Fruit fly (Drosophila melanogaster): ENCODE results near the gene CG15385.

CG15385 gene

DNA sequence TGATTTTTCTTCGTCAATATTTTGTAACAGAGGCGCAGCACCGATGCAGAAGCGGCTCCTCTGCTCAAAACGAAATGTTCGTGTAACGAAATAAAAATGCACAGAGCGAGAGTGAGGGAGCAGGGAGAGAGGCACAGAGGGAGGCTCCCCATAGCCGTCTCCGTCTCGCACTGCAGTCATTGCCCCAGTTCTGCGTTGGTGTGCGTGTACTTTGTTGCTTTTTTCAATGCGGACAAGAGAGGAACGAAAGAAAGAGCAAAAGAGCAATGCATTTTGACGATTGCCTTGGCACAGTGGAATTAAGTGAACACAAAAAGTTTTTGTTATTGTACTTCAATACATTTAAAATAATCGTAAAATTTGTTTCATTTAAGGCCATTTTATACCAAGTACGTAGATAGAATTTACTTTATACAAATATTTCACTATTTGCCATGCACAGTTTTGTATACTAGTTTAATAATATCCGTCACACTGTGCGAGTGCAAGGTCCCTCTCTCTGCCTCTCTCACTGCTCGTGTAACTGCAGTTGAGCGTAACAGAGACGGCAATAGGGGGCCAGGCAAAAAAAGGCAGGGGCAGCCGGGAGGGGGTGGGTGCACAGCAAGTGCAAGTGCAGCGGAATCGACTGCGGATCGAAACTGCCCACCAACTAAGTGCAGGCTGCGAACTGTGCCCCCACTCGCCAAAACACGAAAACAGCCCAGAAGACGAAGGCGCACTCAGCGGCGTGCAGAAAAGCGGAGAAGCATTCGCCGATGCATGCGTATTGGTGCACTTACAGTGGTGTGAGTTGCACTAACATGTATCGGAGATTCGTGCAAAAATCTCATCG is 10.1 kb downstream of the CG15385 start (continued):
- TF ChIP-seq gcm (GFP tag; optimal IDR thresholded peaks at IDR 0.05) (peak; percentile 100), vfl (GFP tag; optimal IDR thresholded peaks at IDR 0.05) (peak; percentile 88), lilli (GFP tag; optimal IDR thresholded peaks at IDR 0.05) (peak; percentile 97), CG6765 (GFP tag; optimal IDR thresholded peaks at IDR 0.05) (no peak), CG11560 (tag; IDR thresholded peaks at IDR 0.05) (peak; percentile 86), Doc2 (GFP tag; IDR thresholded peaks at IDR 0.05) (peak; percentile 86), CG1792 (GFP tag; optimal IDR thresholded peaks at IDR 0.05) (peak; percentile 96), crp (GFP tag; optimal IDR thresholded peaks at IDR 0.05) (peak; percentile 52 to 73), CG12942 (GFP tag; optimal IDR thresholded peaks at IDR 0.05) (peak; percentile 98), CG9876 (GFP tag; optimal IDR thresholded peaks at IDR 0.05) (peak; percentile 87), CG14860 (GFP tag; IDR thresholded peaks at IDR 0.05; ENCODE audit: partially characterized antibody) (peak; percentile 85), YL-1 (GFP tag; optimal IDR thresholded peaks at IDR 0.05) (peak; percentile 94), eyg (GFP tag; optimal IDR thresholded peaks at IDR 0.05) (peak; percentile 92), GATAe (GFP tag; conservative IDR thresholded peaks at IDR 0.05) (0 out of 2 replicates have a peak, but pooled peaks have one; percentile 22), CG16863 (GFP tag; optimal IDR thresholded peaks at IDR 0.05) (peak; percentile 99), Nf-YC (tag; optimal IDR thresholded peaks at IDR 0.05) (peak; percentile 74), Atf-2 (GFP tag; optimal IDR thresholded peaks at IDR 0.05) (peak; percentile 98), CG7963 (GFP tag; IDR thresholded peaks at IDR 0.05; ENCODE audit: partially characterized antibody) (peak; percentile 65), HmgD (GFP tag; optimal IDR thresholded peaks at IDR 0.05) (peak; percentile 94), kni (GFP tag; optimal IDR thresholded peaks at IDR 0.05) (peak; percentile 96), CG12391 (tag; optimal IDR thresholded peaks at IDR 0.05) (peak; percentile 100), H15 (GFP tag; IDR thresholded peaks at IDR 0.05) (peak; percentile 99), BEAF-32 (GFP tag; optimal IDR thresholded peaks at IDR 0.05) (peak; percentile 12), Usf (GFP tag; optimal IDR thresholded peaks at IDR 0.05) (peak; percentile 93), gt (GFP tag; IDR thresholded peaks at IDR 0.05) (peak; percentile 99), grn (GFP tag; optimal IDR thresholded peaks at IDR 0.05) (peak; percentile 89), Dll (GFP tag; IDR thresholded peaks at IDR 0.05; ENCODE audit: partially characterized antibody) (peak; percentile 68; the same call in 3 of the 4 replicates), gro (GFP tag; optimal IDR thresholded peaks at IDR 0.05) (peak; percentile 14), Lim3 (GFP tag; IDR thresholded peaks at IDR 0.05) (peak; percentile 98), dysf (GFP tag; IDR thresholded peaks at IDR 0.05) (peak; percentile 96), Dip3 (GFP tag; optimal IDR thresholded peaks at IDR 0.05) (peak; percentile 38), pan (optimal IDR thresholded peaks at IDR 0.05) (no peak), pan (GFP tag; optimal IDR thresholded peaks at IDR 0.05 in 1 of 2, IDR thresholded peaks at IDR 0.05 in 1 of 2) (peak in 1 of 2 experiments; percentile 99), fd102C (GFP tag; optimal IDR thresholded peaks at IDR 0.05) (peak; percentile 99), CG3163 (GFP tag; optimal IDR thresholded peaks at IDR 0.05) (peak; percentile 89), cad (GFP tag; optimal IDR thresholded peaks at IDR 0.05) (no peak), CG9797 (GFP tag; optimal IDR thresholded peaks at IDR 0.05) (peak; percentile 72), eve (GFP tag; optimal IDR thresholded peaks at IDR 0.05) (peak; percentile 98 to 100), CG1647 (GFP tag; optimal IDR thresholded peaks at IDR 0.05) (peak; percentile 96), Sox102F (GFP tag; optimal IDR thresholded peaks at IDR 0.05) (peak; percentile 100), CG10654 (GFP tag; optimal IDR thresholded peaks at IDR 0.05) (peak; percentile 98), Opbp (GFP tag; IDR thresholded peaks at IDR 0.05; ENCODE audit: partially characterized antibody) (peak; percentile 64; the same call in 2 of the 3 replicates), CHES-1-like (GFP tag; optimal IDR thresholded peaks at IDR 0.05) (peak; percentile 95), Hr3 (GFP tag; optimal IDR thresholded peaks at IDR 0.05) (peak; percentile 98), Trl (optimal IDR thresholded peaks at IDR 0.05) (peak; percentile 27 to 79), Trl (GFP tag; optimal IDR thresholded peaks at IDR 0.05) (peak; percentile 98), CG13123 (GFP tag; optimal IDR thresholded peaks at IDR 0.05) (peak; percentile 98), Hsf (GFP tag; optimal IDR thresholded peaks at IDR 0.05) (peak; percentile 98), stwl (tag; optimal IDR thresholded peaks at IDR 0.05) (peak; percentile 96)
